Worm (Caenorhabditis elegans) whole organism, young adult: ENCODE data around the gene tebp-2.

Source experiments
- B0336.3 ChIP-seq: fragments of 200-800 bp; sonication (Bioruptor generic); IDR thresholded peaks from 2 replicates; pipeline ENCODE4 v1.3.6; 2022; ENCODE audit warnings: missing genetic modification characterization, missing compliant biosample characterization
- C06A6.2 ChIP-seq: fragments of 200-800 bp; sonication (Bioruptor generic); conservative IDR thresholded peaks from 2 replicates; pipeline ENCODE4 v1.3.6; 2022; ENCODE audit warnings: missing genetic modification characterization, missing compliant biosample characterization
- C17E4.6 ChIP-seq: fragments of 200-800 bp; sonication (Bioruptor generic); IDR thresholded peaks from 2 replicates; pipeline ENCODE4 v1.3.6; 2022; ENCODE audit warnings: missing genetic modification reagents, missing genetic modification characterization, missing compliant biosample characterization
- F10E7.11 ChIP-seq: sonication (generic microtip); optimal IDR thresholded peaks from 2 replicates; lab custom pipeline; 2017; ENCODE audit warnings: mild to moderate bottlenecking, missing genetic modification characterization, moderate library complexity, missing compliant biosample characterization
- F23B12.7 ChIP-seq: sonication (generic microtip); optimal IDR thresholded peaks from 2 replicates; lab custom pipeline; 2017; ENCODE audit warnings: missing genetic modification characterization, mild to moderate bottlenecking, missing compliant biosample characterization, antibody characterized with exemption, moderate library complexity; ENCODE audit not compliant: insufficient read depth
- F39B2.1 ChIP-seq: fragments of 200-800 bp; sonication (Bioruptor generic); IDR thresholded peaks from 2 replicates; pipeline ENCODE4 v1.3.6; 2022; ENCODE audit warnings: missing genetic modification reagents, missing genetic modification characterization, missing compliant biosample characterization
- F57C9.4 ChIP-seq: sonication (generic microtip); optimal IDR thresholded peaks from 2 replicates; lab custom pipeline; 2017; ENCODE audit warnings: mild to moderate bottlenecking, missing genetic modification characterization, missing compliant biosample characterization
- K12H6.12 ChIP-seq: fragments of 200-800 bp; sonication (Bioruptor generic); optimal IDR thresholded peaks from 2 replicates; lab custom pipeline; 2018; ENCODE audit warnings: mild to moderate bottlenecking, missing genetic modification characterization, missing compliant biosample characterization
- Y67H2A.10 ChIP-seq: fragments of 200-800 bp; sonication (Bioruptor generic); conservative IDR thresholded peaks from 2 replicates; pipeline ENCODE4 v1.3.6; 2022; ENCODE audit warnings: missing genetic modification reagents, missing genetic modification characterization, missing compliant biosample characterization
- Y79H2A.3 ChIP-seq: fragments of 200-800 bp; sonication (Bioruptor generic); conservative IDR thresholded peaks from 2 replicates; pipeline ENCODE4 v1.3.6; 2022; ENCODE audit warnings: missing genetic modification reagents, missing genetic modification characterization, missing compliant biosample characterization
- ZK185.1 ChIP-seq: sonication (generic microtip); optimal IDR thresholded peaks from 2 replicates; lab custom pipeline; 2016; ENCODE audit warnings: mild to moderate bottlenecking, missing genetic modification characterization, missing compliant biosample characterization; ENCODE audit not compliant: poor library complexity, severe bottlenecking
- akir-1 ChIP-seq: fragments of 200-800 bp; sonication (Bioruptor generic); optimal IDR thresholded peaks from 2 replicates; lab custom pipeline; 2018; ENCODE audit warnings: mild to moderate bottlenecking, missing genetic modification characterization, moderate library complexity, missing compliant biosample characterization
- ccch-3 ChIP-seq: fragments of 200-800 bp; sonication (Bioruptor generic); optimal IDR thresholded peaks from 2 replicates; lab custom pipeline; 2018; ENCODE audit warnings: mild to moderate bottlenecking, missing genetic modification characterization, missing compliant biosample characterization
- ceh-27 ChIP-seq: fragments of 200-800 bp; sonication (Bioruptor generic); optimal IDR thresholded peaks from 2 replicates; lab custom pipeline; 2018; ENCODE audit warnings: mild to moderate bottlenecking, missing genetic modification characterization, moderate library complexity, missing compliant biosample characterization
- chd-7 ChIP-seq: sonication (generic microtip); optimal IDR thresholded peaks from 2 replicates; lab custom pipeline; 2016; ENCODE audit warnings: mild to moderate bottlenecking, missing genetic modification characterization, moderate library complexity, missing compliant biosample characterization
- die-1 ChIP-seq: sonication (generic microtip); optimal IDR thresholded peaks from 2 replicates; lab custom pipeline; 2016; ENCODE audit warnings: missing genotype, mild to moderate bottlenecking, missing genetic modification characterization, missing compliant biosample characterization
- dox-1 ChIP-seq: fragments of 200-800 bp; sonication (Bioruptor generic); IDR thresholded peaks from 2 replicates; pipeline ENCODE4 v1.3.6; 2022; ENCODE audit warnings: missing genetic modification reagents, missing genetic modification characterization, missing compliant biosample characterization
- dpff-1 ChIP-seq: sonication (generic microtip); optimal IDR thresholded peaks from 2 replicates; lab custom pipeline; 2017; ENCODE audit warnings: mild to moderate bottlenecking, missing genetic modification characterization, missing compliant biosample characterization
- egl-18 ChIP-seq: fragments of 200-800 bp; sonication (Bioruptor generic); IDR thresholded peaks from 2 replicates; pipeline ENCODE4 v1.3.6; 2022; ENCODE audit warnings: missing genetic modification reagents, missing genetic modification characterization, missing compliant biosample characterization
- ekl-4 ChIP-seq: fragments of 200-800 bp; sonication (Bioruptor generic); IDR thresholded peaks from 2 replicates; pipeline ENCODE4 v1.3.6; 2022; ENCODE audit warnings: missing genetic modification reagents, missing genetic modification characterization, missing compliant biosample characterization
- ets-4 ChIP-seq: fragments of 200-800 bp; sonication (Bioruptor generic); optimal IDR thresholded peaks from 2 replicates; lab custom pipeline; 2018; ENCODE audit warnings: mild to moderate bottlenecking, missing genetic modification characterization, missing compliant biosample characterization
- hlh-26 ChIP-seq: fragments of 200-800 bp; sonication (Bioruptor generic); conservative IDR thresholded peaks from 2 replicates; pipeline ENCODE4 v1.3.6; 2022; ENCODE audit warnings: missing genetic modification reagents, missing genetic modification characterization, missing compliant biosample characterization
- hmg-1.2 ChIP-seq: fragments of 200-800 bp; sonication (Bioruptor generic); IDR thresholded peaks from 2 replicates; pipeline ENCODE4 v1.3.6; 2022; ENCODE audit warnings: missing genetic modification reagents, missing genetic modification characterization, missing compliant biosample characterization
- hsf-1 ChIP-seq: fragments of 200-800 bp; sonication (Bioruptor generic); IDR thresholded peaks from 2 replicates; pipeline ENCODE4 v1.3.6; 2022; ENCODE audit warnings: missing genetic modification reagents, missing genetic modification characterization, missing compliant biosample characterization
- lin-35 ChIP-seq, 3 experiments: fragments of 150-350 bp in 2 of 3; sonication (generic microtip) in 1 of 3; optimal IDR thresholded peaks; 2 replicates each; lab custom pipeline; 2014 to 2018; ENCODE audit warnings: missing biosample characterization in 3 of 3, missing genetic modification characterization in 3 of 3, missing genetic modification reagents in 3 of 3
- lin-40 ChIP-seq: sonication (generic microtip); optimal IDR thresholded peaks from 2 replicates; lab custom pipeline; 2016; ENCODE audit warnings: missing genetic modification characterization, mild to moderate bottlenecking, missing compliant biosample characterization, missing genotype, missing genetic modification reagents
- lin-54 ChIP-seq: fragments of 200-800 bp; sonication (Bioruptor generic); optimal IDR thresholded peaks from 2 replicates; lab custom pipeline; 2018; ENCODE audit warnings: mild to moderate bottlenecking, missing genetic modification characterization, missing compliant biosample characterization
- madf-10 ChIP-seq: sonication (generic microtip); optimal IDR thresholded peaks from 2 replicates; lab custom pipeline; 2016; ENCODE audit warnings: mild to moderate bottlenecking, missing genetic modification characterization, missing compliant biosample characterization
- madf-6 ChIP-seq: fragments of 200-800 bp; sonication (Bioruptor generic); IDR thresholded peaks from 2 replicates; pipeline ENCODE4 v1.3.6; 2022; ENCODE audit warnings: missing genetic modification reagents, missing genetic modification characterization, missing compliant biosample characterization
- mcd-1 ChIP-seq: fragments of 200-800 bp; sonication (Bioruptor generic); IDR thresholded peaks from 2 replicates; pipeline ENCODE4 v1.3.6; 2022; ENCODE audit warnings: missing genetic modification reagents, missing genetic modification characterization, missing compliant biosample characterization
- mxl-1 ChIP-seq: sonication (generic microtip); optimal IDR thresholded peaks from 2 replicates; lab custom pipeline; 2016; ENCODE audit warnings: missing genetic modification characterization, missing compliant biosample characterization
- nfyb-1 ChIP-seq: fragments of 200-800 bp; sonication (Bioruptor generic); IDR thresholded peaks from 2 replicates; pipeline ENCODE4 v1.3.6; 2022; ENCODE audit warnings: missing genetic modification reagents, missing genetic modification characterization, missing compliant biosample characterization
- nhr-80 ChIP-seq: sonication (generic microtip); optimal IDR thresholded peaks from 2 replicates; lab custom pipeline; 2016; ENCODE audit warnings: missing genetic modification characterization, missing compliant biosample characterization
- nhr-90 ChIP-seq: sonication (generic microtip); optimal IDR thresholded peaks from 2 replicates; lab custom pipeline; 2016; ENCODE audit warnings: missing genotype, mild to moderate bottlenecking, missing genetic modification characterization, missing compliant biosample characterization
- pha-4 ChIP-seq: fragments of 150-350 bp; sonication (generic microtip); optimal IDR thresholded peaks from 2 replicates; lab custom pipeline; 2014; ENCODE audit warnings: missing biosample characterization, missing genetic modification reagents, missing genetic modification characterization
- sdz-38 ChIP-seq: sonication (generic microtip); optimal IDR thresholded peaks from 2 replicates; lab custom pipeline; 2016; ENCODE audit warnings: missing genotype, missing genetic modification characterization, missing compliant biosample characterization
- tbp1 ChIP-seq: fragments of 200-800 bp; sonication (Bioruptor generic); optimal IDR thresholded peaks from 2 replicates; lab custom pipeline; 2018; ENCODE audit warnings: mild to moderate bottlenecking, missing genetic modification characterization, missing compliant biosample characterization
- xnd-1 ChIP-seq: sonication (generic microtip); optimal IDR thresholded peaks from 2 replicates; lab custom pipeline; 2016; ENCODE audit warnings: missing genotype, missing genetic modification reagents, missing genetic modification characterization, missing compliant biosample characterization
- ztf-22 ChIP-seq: fragments of 200-800 bp; sonication (Bioruptor generic); optimal IDR thresholded peaks from 2 replicates; lab custom pipeline; 2018; ENCODE audit warnings: mild to moderate bottlenecking, missing genetic modification characterization, moderate library complexity, missing compliant biosample characterization

Gene tebp-2

DNA sequence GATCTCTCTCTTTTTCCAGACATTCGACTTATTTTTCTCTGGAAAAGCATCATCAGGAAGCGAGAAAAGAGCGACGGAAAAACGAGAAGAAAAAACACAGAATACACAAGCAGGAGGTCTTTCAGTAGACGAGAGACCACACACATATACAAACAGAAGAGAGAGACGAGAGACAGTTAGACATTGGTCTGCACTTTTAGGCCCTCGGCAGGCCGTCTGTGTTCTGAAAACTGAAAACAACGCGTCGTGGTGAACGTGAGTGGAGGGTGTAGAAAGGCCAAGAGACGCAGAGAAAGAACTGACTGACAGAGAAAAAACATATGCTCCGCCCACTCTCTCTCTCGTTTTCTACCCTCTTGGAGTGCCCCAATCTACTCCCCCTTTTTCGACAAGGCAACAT lies 40.8 kb downstream of the tebp-2 start:
- no peak for TF ChIP-seq nhr-90 (tag; lab: Kevin White, UChicago)
- peak; percentile 17 for TF ChIP-seq lin-40 (tag; lab: Kevin White, UChicago)
- TF ChIP-seq hlh-26 = no peak
- TF ChIP-seq madf-6 (GFP tag; lab: Robert Waterston, UW) = no peak
- TF ChIP-seq ekl-4 (GFP tag; lab: Robert Waterston, UW) = no peak
- peak; percentile 65; the same call in 1 of the 2 replicates for TF ChIP-seq hmg-1.2 (GFP tag; lab: Robert Waterston, UW)
- TF ChIP-seq F57C9.4 (tag; lab: Kevin White, UChicago) = no peak
- TF ChIP-seq tbp1 = peak; percentile 27
- peak; percentile 20 for TF ChIP-seq ZK185.1 (tag; lab: Kevin White, UChicago)
- peak; percentile 57 for TF ChIP-seq nhr-80 (tag; lab: Kevin White, UChicago)
- TF ChIP-seq hsf-1 (GFP tag; lab: Robert Waterston, UW) = no peak
- TF ChIP-seq Y79H2A.3 = no peak
- peak; percentile 69 for TF ChIP-seq K12H6.12 (tag; lab: Kevin White, UChicago)
- TF ChIP-seq B0336.3 (GFP tag; lab: Robert Waterston, UW) = no peak
- peak; percentile 58 for TF ChIP-seq ceh-27
- TF ChIP-seq C06A6.2 (GFP tag; lab: Robert Waterston, UW) = no peak

DNA sequence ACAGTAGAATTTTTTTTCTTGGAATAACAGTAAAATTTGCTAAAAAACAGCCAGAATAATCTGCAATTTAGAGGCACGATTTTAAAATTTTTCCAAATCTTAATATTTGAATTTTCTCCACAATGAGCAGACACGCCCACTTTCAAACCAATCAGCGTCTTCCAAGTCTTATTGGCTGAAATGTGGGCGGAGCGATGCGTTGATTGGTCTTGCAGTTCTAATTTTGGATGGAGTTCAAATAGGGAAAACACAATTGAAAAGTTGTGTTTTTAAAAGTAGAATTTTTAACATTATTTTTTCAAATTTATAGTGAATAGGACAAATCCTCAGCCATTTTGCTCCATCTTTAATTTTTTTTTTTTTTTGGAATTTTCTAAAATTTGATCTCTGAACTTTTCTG lies 41.3 kb downstream of the tebp-2 start:
- TF ChIP-seq mxl-1 (no peak), F10E7.11 (tag; lab: Kevin White, UChicago) (no peak), dpff-1 (tag; lab: Kevin White, UChicago) (no peak), Y79H2A.3 (no peak), ceh-27 (no peak), egl-18 (GFP tag; lab: Robert Waterston, UW) (no peak), ccch-3 (GFP tag; lab: Kevin White, UChicago) (no peak), nfyb-1 (GFP tag; lab: Robert Waterston, UW) (peak; percentile 25; the same call in 1 of the 2 replicates), ets-4 (GFP tag; lab: Kevin White, UChicago) (no peak)

DNA sequence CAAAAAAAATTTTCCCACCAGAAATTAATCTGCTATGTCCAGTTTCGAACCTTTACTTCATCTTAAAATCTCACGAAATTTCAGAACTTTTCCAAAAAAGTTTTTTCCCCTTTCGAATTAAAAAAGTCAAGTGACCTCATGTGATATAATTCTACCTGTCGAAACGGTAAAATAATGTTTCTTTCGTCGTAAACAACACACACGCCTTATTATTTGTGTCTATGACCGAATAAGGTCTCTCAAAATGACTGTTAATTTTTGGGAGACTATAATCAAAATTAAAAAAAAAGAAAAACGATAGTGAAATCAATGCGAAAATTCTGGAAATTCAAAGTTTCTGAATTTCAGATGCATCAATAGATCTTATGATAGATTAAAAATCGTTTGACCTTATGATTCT lies 41.8 kb downstream of the tebp-2 start:
- TF ChIP-seq F23B12.7 = no peak
- TF ChIP-seq die-1 (tag; lab: Kevin White, UChicago) = no peak
- no peak for TF ChIP-seq C17E4.6 (GFP tag; lab: Robert Waterston, UW)
- TF ChIP-seq tbp1 = no peak
- TF ChIP-seq F10E7.11 (tag; lab: Kevin White, UChicago) = no peak
- TF ChIP-seq lin-54 (GFP tag; lab: Kevin White, UChicago) = no peak
- no peak for TF ChIP-seq akir-1 (GFP tag; lab: Kevin White, UChicago)

DNA sequence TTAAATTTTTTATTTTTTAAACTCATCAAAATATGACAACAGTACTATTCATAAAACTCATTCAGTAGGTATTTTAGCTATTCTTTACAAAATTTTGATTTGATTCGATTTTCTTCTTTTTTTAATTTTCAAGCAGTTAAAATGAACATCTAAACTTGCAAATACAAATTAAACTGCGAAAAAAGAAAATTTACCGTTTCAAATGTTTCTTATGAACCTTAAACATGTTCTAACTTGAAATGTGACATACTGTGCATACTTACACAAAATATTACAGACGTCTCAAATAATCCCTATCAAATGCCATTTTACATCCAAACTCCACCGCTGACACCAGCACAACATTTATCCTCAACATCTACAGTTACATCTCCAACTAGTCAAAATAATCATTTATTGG lies 43.0 kb downstream of the tebp-2 start, which contains the start of gene fkh-7:
TSS of gene fkh-7 (plus strand) at position 301 of the 400 bp plus-strand sequence.
- TF ChIP-seq madf-10 (tag; lab: Kevin White, UChicago) = no peak
- TF ChIP-seq xnd-1 (tag; lab: Kevin White, UChicago) = no peak
- no peak for TF ChIP-seq F23B12.7
- TF ChIP-seq chd-7 (tag; lab: Kevin White, UChicago) = no peak
- no peak for TF ChIP-seq sdz-38
- TF ChIP-seq mcd-1 = no peak

DNA sequence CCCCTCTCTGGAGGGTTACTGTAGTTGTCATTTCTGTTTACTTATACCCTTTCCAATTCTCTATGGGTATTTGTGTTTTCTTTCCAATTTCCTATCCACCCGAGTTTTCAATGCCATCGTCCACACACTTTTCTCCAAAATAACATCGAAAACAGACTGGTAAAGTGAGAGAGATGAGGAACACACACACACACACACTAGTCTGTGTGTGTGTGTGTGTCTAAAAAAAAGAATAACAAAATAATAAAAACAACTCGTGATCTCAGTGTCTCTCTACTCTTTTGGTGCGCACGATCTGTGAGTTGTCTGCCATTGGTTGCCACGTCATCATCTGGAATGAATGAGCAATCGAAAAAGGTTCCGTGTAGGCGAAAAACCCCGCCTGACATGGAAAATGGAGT lies 44.9 kb downstream of the tebp-2 start:
- TF ChIP-seq ceh-27 (peak; percentile 28), B0336.3 (GFP tag; lab: Robert Waterston, UW) (no peak), F39B2.1 (no peak), lin-35 (GFP tag; optimal IDR thresholded peaks at IDR 0.05; lab: Kevin White, UChicago) (no peak), ztf-22 (GFP tag; lab: Kevin White, UChicago) (no peak), K12H6.12 (tag; lab: Kevin White, UChicago) (peak; percentile 70), F23B12.7 (no peak), dox-1 (GFP tag; lab: Robert Waterston, UW) (no peak), Y67H2A.10 (GFP tag; lab: Robert Waterston, UW) (no peak), pha-4 (tag; lab: Kevin White, UChicago) (no peak)
